Fruit fly (Drosophila melanogaster) whole organism, embryonic: Measurements from ENCODE around the gene CG13385.

Experiments
- CG12071 ChIP-seq: fragments of 200-800 bp; sonication (Bioruptor generic); optimal IDR thresholded peaks from 3 replicates; lab custom pipeline; 2018; ENCODE audit warnings: missing biosample characterization, mild to moderate bottlenecking, missing genetic modification characterization
- CG12744 ChIP-seq: fragments of 200-800 bp; sonication (Bioruptor generic); optimal IDR thresholded peaks from 2 replicates; lab custom pipeline; 2016; ENCODE audit warnings: missing biosample characterization, missing genetic modification characterization
- CG12769 ChIP-seq: fragments of 200-800 bp; sonication (Bioruptor generic); optimal IDR thresholded peaks from 2 replicates; lab custom pipeline; 2019; ENCODE audit warnings: missing biosample characterization, mild to moderate bottlenecking, missing genetic modification characterization, moderate library complexity
- CG1529 ChIP-seq: fragments of 200-800 bp; sonication (Bioruptor generic); optimal IDR thresholded peaks from 3 replicates; lab custom pipeline; 2018; ENCODE audit warnings: missing biosample characterization, missing genetic modification characterization
- CG16815 ChIP-seq: fragments of 200-800 bp; sonication (Bioruptor generic); optimal IDR thresholded peaks from 3 replicates; lab custom pipeline; 2017; ENCODE audit warnings: missing biosample characterization, mild to moderate bottlenecking, missing genetic modification characterization
- CG18619 ChIP-seq: fragments of 200-800 bp; sonication (Bioruptor generic); optimal IDR thresholded peaks from 3 replicates; lab custom pipeline; 2017; ENCODE audit warnings: missing biosample characterization, mild to moderate bottlenecking, missing genetic modification characterization
- CG3163 ChIP-seq: fragments of 200-800 bp; sonication (Bioruptor generic); optimal IDR thresholded peaks from 3 replicates; lab custom pipeline; 2016; ENCODE audit warnings: missing biosample characterization, missing genetic modification characterization
- CG4617 ChIP-seq: fragments of 200-800 bp; sonication (Bioruptor generic); optimal IDR thresholded peaks from 3 replicates; lab custom pipeline; 2016; ENCODE audit warnings: missing biosample characterization, missing genetic modification characterization, borderline replicate concordance
- CG4854 ChIP-seq: fragments of 200-800 bp; sonication (Bioruptor generic); optimal IDR thresholded peaks from 2 replicates; lab custom pipeline; 2016; ENCODE audit warnings: missing biosample characterization, missing genetic modification characterization, inconsistent platforms
- CG5245 ChIP-seq: fragments of 200-800 bp; sonication (Bioruptor generic); optimal IDR thresholded peaks from 3 replicates; lab custom pipeline; 2016; ENCODE audit warnings: missing biosample characterization, missing genetic modification characterization
- CG6254 ChIP-seq: fragments of 200-800 bp; sonication (Bioruptor generic); optimal IDR thresholded peaks from 3 replicates; lab custom pipeline; 2017; ENCODE audit warnings: mild to moderate bottlenecking, missing biosample characterization, missing genetic modification reagents, missing genetic modification characterization
- CG6272 ChIP-seq: fragments of 200-800 bp; sonication (Bioruptor generic); IDR thresholded peaks from 2 replicates; pipeline ENCODE4 v1.3.6; 2022; ENCODE audit warnings: missing biosample characterization, missing genetic modification characterization
- CG6683 ChIP-seq: fragments of 200-800 bp; sonication (Bioruptor generic); optimal IDR thresholded peaks from 2 replicates; lab custom pipeline; 2017; ENCODE audit warnings: missing biosample characterization, mild to moderate bottlenecking, missing genetic modification characterization, missing genetic modification reagents
- CG7928 ChIP-seq: fragments of 200-800 bp; sonication (Bioruptor generic); optimal IDR thresholded peaks from 2 replicates; lab custom pipeline; 2017; ENCODE audit warnings: missing biosample characterization, mild to moderate bottlenecking, missing genetic modification characterization
- CG7963 ChIP-seq: fragments of 200-800 bp; sonication (Bioruptor generic); IDR thresholded peaks from 3 replicates; pipeline ENCODE4 v1.3.6; 2022; ENCODE audit warnings: missing biosample characterization, missing genetic modification characterization; ENCODE audit not compliant: partially characterized antibody
- CG8290 ChIP-seq, 3 experiments: fragments of 200-800 bp; sonication (Bioruptor generic); optimal IDR thresholded peaks; 2 replicates each; lab custom pipeline; 2016 to 2019; ENCODE audit warnings: missing biosample characterization in 3 of 3, missing genetic modification characterization in 3 of 3, mild to moderate bottlenecking in 2 of 3, moderate library complexity in 1 of 3
- CG8478 ChIP-seq: fragments of >200 bp; optimal IDR thresholded peaks from 2 replicates; lab custom pipeline; 2018
- CG9609 ChIP-seq: fragments of 200-800 bp; sonication (Bioruptor generic); optimal IDR thresholded peaks from 3 replicates; lab custom pipeline; 2016; ENCODE audit warnings: missing biosample characterization, missing genetic modification characterization
- CTCF ChIP-seq: fragments of 200-800 bp; sonication (Bioruptor generic); optimal IDR thresholded peaks from 2 replicates; lab custom pipeline; 2017; ENCODE audit warnings: missing biosample characterization, mild to moderate bottlenecking, missing genetic modification characterization, moderate library complexity
- CrebB ChIP-seq: fragments of 200-800 bp; sonication (Bioruptor generic); optimal IDR thresholded peaks from 3 replicates; lab custom pipeline; 2018; ENCODE audit warnings: missing biosample characterization, mild to moderate bottlenecking, missing genetic modification characterization
- E2f2 ChIP-seq: fragments of 200-800 bp; sonication (Bioruptor generic); IDR thresholded peaks from 2 replicates; pipeline ENCODE4 v1.3.6; 2022; ENCODE audit warnings: missing biosample characterization, missing genetic modification characterization
- Ets97D ChIP-seq: fragments of 200-800 bp; sonication (Bioruptor generic); optimal IDR thresholded peaks from 3 replicates; lab custom pipeline; 2016; ENCODE audit warnings: missing biosample characterization, missing genetic modification characterization
- HLH3B ChIP-seq: fragments of 200-800 bp; sonication (Bioruptor generic); IDR thresholded peaks from 2 replicates; pipeline ENCODE4 v1.3.6; 2022; ENCODE audit warnings: missing biosample characterization, missing genetic modification characterization
- Hsf ChIP-seq: fragments of 200-800 bp; sonication (Bioruptor generic); optimal IDR thresholded peaks from 3 replicates; lab custom pipeline; 2016; ENCODE audit warnings: missing biosample characterization, missing genetic modification characterization
- Kr ChIP-seq: fragments of 200-800 bp; sonication (Bioruptor generic); optimal IDR thresholded peaks from 2 replicates; lab custom pipeline; 2017; ENCODE audit warnings: missing biosample characterization, mild to moderate bottlenecking, missing genetic modification characterization
- Lhr ChIP-seq: fragments of 200-800 bp; sonication (Bioruptor generic); optimal IDR thresholded peaks from 3 replicates; lab custom pipeline; 2017; ENCODE audit warnings: mild to moderate bottlenecking, missing biosample characterization, missing genetic modification reagents, missing genetic modification characterization
- NC2β ChIP-seq: fragments of 200-800 bp; sonication (Bioruptor generic); optimal IDR thresholded peaks from 2 replicates; lab custom pipeline; 2016; ENCODE audit warnings: missing biosample characterization, missing genetic modification characterization
- Nf-YB ChIP-seq: fragments of 200-800 bp; sonication (Bioruptor generic); optimal IDR thresholded peaks from 3 replicates; lab custom pipeline; 2019; ENCODE audit warnings: missing biosample characterization, mild to moderate bottlenecking, missing genetic modification characterization, moderate library complexity
- Optix ChIP-seq: fragments of 200-800 bp; sonication (Bioruptor generic); IDR thresholded peaks from 3 replicates; pipeline ENCODE4 v1.3.6; 2022; ENCODE audit warnings: missing biosample characterization, missing genetic modification characterization
- Tbp ChIP-seq: fragments of >200 bp; optimal IDR thresholded peaks from 2 replicates; lab custom pipeline; 2018; ENCODE audit warnings: missing biosample characterization, missing genetic modification characterization
- Xbp1 ChIP-seq: fragments of 200-800 bp; sonication (Bioruptor generic); optimal IDR thresholded peaks from 3 replicates; lab custom pipeline; 2016; ENCODE audit warnings: missing biosample characterization, mild to moderate bottlenecking, missing genetic modification characterization
- cato ChIP-seq: fragments of 200-800 bp; sonication (Bioruptor generic); optimal IDR thresholded peaks from 2 replicates; lab custom pipeline; 2016; ENCODE audit warnings: missing biosample characterization, missing genetic modification characterization, borderline replicate concordance
- chm ChIP-seq: fragments of 200-800 bp; sonication (Bioruptor generic); IDR thresholded peaks from 2 replicates; pipeline ENCODE4 v1.3.6; 2022; ENCODE audit warnings: missing biosample characterization, missing genetic modification characterization
- chn ChIP-seq: fragments of 200-800 bp; sonication (Bioruptor generic); optimal IDR thresholded peaks from 2 replicates; lab custom pipeline; 2016; ENCODE audit warnings: missing biosample characterization, missing genetic modification characterization
- dpn ChIP-seq, 2 experiments: fragments of 200-800 bp; sonication (Bioruptor generic); optimal IDR thresholded peaks; 3 replicates each; lab custom pipeline; 2016; ENCODE audit warnings: missing biosample characterization in 2 of 2, missing genetic modification characterization in 2 of 2
- en ChIP-seq: fragments of 200-800 bp; sonication (Bioruptor generic); optimal IDR thresholded peaks from 2 replicates; lab custom pipeline; 2016; ENCODE audit warnings: missing biosample characterization, missing genetic modification characterization
- fd102C ChIP-seq: fragments of 200-800 bp; sonication (Bioruptor generic); optimal IDR thresholded peaks from 2 replicates; lab custom pipeline; 2018; ENCODE audit warnings: missing biosample characterization, mild to moderate bottlenecking, missing genetic modification characterization, moderate library complexity
- gcm ChIP-seq: fragments of 200-800 bp; sonication (Bioruptor generic); optimal IDR thresholded peaks from 2 replicates; lab custom pipeline; 2019; ENCODE audit warnings: missing biosample characterization, mild to moderate bottlenecking, missing genetic modification characterization, moderate library complexity
- gro ChIP-seq: fragments of 200-800 bp; sonication (Bioruptor generic); optimal IDR thresholded peaks from 2 replicates; lab custom pipeline; 2016; ENCODE audit warnings: missing biosample characterization, missing genetic modification characterization
- insv ChIP-seq, 2 experiments: fragments of 200-800 bp; sonication (Bioruptor generic); optimal IDR thresholded peaks; 3 replicates each; lab custom pipeline; 2016 to 2018; ENCODE audit warnings: missing biosample characterization in 2 of 2, missing genetic modification characterization in 2 of 2
- maf-S ChIP-seq: fragments of 200-800 bp; sonication (Bioruptor generic); optimal IDR thresholded peaks from 2 replicates; lab custom pipeline; 2016; ENCODE audit warnings: missing biosample characterization, missing genetic modification characterization
- mirr ChIP-seq: fragments of 200-800 bp; sonication (Bioruptor generic); optimal IDR thresholded peaks from 3 replicates; lab custom pipeline; 2018; ENCODE audit warnings: missing biosample characterization, mild to moderate bottlenecking, missing genetic modification characterization
- org-1 ChIP-seq: fragments of 200-800 bp; sonication (Bioruptor generic); optimal IDR thresholded peaks from 2 replicates; lab custom pipeline; 2017; ENCODE audit warnings: missing biosample characterization, missing genetic modification characterization
- pita ChIP-seq: fragments of 200-800 bp; sonication (Bioruptor generic); optimal IDR thresholded peaks from 2 replicates; lab custom pipeline; 2017; ENCODE audit warnings: missing biosample characterization, mild to moderate bottlenecking, missing genetic modification characterization
- ranshi ChIP-seq: fragments of 200-800 bp; sonication (Bioruptor generic); IDR thresholded peaks from 2 replicates; pipeline ENCODE4 v1.3.6; 2022; ENCODE audit warnings: missing biosample characterization, missing genetic modification characterization
- rib ChIP-seq: fragments of 200-800 bp; sonication (Bioruptor generic); IDR thresholded peaks from 2 replicates; pipeline ENCODE4 v1.3.6; 2022; ENCODE audit warnings: missing biosample characterization, missing genetic modification characterization
- seq ChIP-seq: fragments of 200-800 bp; sonication (Bioruptor generic); IDR thresholded peaks from 2 replicates; pipeline ENCODE4 v1.3.6; 2022; ENCODE audit warnings: missing biosample characterization, missing genetic modification characterization
- toy ChIP-seq: fragments of 200-800 bp; sonication (Bioruptor generic); IDR thresholded peaks from 2 replicates; pipeline ENCODE4 v1.3.6; 2022; ENCODE audit warnings: missing biosample characterization, missing genetic modification characterization
- twi ChIP-seq: fragments of 200-800 bp; optimal IDR thresholded peaks from 2 replicates; lab custom pipeline; 2019; ENCODE audit warnings: missing biosample characterization, mild to moderate bottlenecking, missing genetic modification characterization, moderate library complexity
- unpg ChIP-seq: fragments of 200-800 bp; sonication (Bioruptor generic); optimal IDR thresholded peaks from 3 replicates; lab custom pipeline; 2018; ENCODE audit warnings: missing biosample characterization, mild to moderate bottlenecking, missing genetic modification characterization, moderate library complexity
- zfh1 ChIP-seq: fragments of 200-800 bp; sonication (Bioruptor generic); IDR thresholded peaks from 3 replicates; pipeline ENCODE4 v1.3.6; 2022; ENCODE audit warnings: missing biosample characterization, missing genetic modification characterization

CG13385 gene

DNA sequence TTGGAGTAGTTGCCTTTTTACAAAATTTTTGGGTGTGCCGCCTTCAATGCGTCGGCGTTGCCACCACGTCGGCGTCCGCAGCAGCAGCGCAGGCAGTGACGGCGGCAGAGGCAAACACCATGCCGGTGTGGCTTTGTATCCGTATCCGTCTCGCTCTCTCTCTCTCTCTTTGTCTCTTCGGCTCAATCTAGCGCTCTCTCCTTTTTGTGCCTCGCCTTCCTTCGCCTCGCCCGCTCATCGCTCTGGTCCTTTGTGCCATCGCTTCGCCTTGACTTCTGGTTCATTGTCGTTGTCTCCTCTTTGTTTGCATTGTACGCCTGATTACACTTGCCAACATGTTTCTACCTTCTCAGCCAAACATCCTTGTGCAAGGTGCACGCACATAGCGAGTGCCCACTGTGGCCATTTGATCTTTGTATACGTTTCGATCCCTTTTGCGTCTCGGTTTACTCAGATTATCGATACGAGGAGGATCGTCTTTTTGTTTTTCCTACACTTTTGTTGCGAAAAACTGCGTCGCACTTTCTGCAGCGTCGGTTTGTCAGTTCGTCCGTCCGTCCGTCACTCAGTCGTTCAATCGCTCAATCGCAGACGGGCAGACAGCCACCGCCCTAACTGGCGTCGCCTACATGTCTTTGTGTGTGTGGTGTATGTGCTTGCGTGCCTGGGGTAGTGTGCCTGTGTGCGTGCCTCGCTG, 20.0 kb downstream of the CG13385 start (continued):
- no peak for TF ChIP-seq Kr (GFP tag; lab: Kevin White, UChicago)
- no peak for TF ChIP-seq CG8478 (lab: Kevin White, UChicago)
- no peak for TF ChIP-seq CG18619
- TF ChIP-seq CG4854 (GFP tag; lab: Kevin White, UChicago), result no peak
- no peak for TF ChIP-seq unpg (GFP tag; lab: Kevin White, UChicago)
- TF ChIP-seq Nf-YB (GFP tag; lab: Kevin White, UChicago), result no peak
- TF ChIP-seq dpn (GFP tag; optimal IDR thresholded peaks at IDR 0.05; lab: Kevin White, UChicago), result peak in 1 of 2 experiments; percentile 1
- peak; percentile 21 for TF ChIP-seq CG6254 (GFP tag; lab: Kevin White, UChicago)
- no peak for TF ChIP-seq ranshi (GFP tag; lab: Robert Waterston, UW)
- TF ChIP-seq CG5245 (GFP tag; lab: Kevin White, UChicago), result peak; percentile 36
- peak; percentile 21 for TF ChIP-seq gcm (GFP tag; lab: Kevin White, UChicago)
- TF ChIP-seq Tbp (GFP tag; lab: Kevin White, UChicago), result no peak
- no peak for TF ChIP-seq CG7928 (GFP tag; lab: Kevin White, UChicago)
- TF ChIP-seq mirr (GFP tag; lab: Kevin White, UChicago), result no peak
- 0 out of 2 replicates have a peak, but pooled peaks have one; percentile 12 for TF ChIP-seq rib (GFP tag; lab: Robert Waterston, UW)
- no peak for TF ChIP-seq seq (GFP tag; lab: Robert Waterston, UW)
- no peak for TF ChIP-seq CG12071 (GFP tag; lab: Kevin White, UChicago)
- no peak for TF ChIP-seq CTCF (GFP tag; lab: Kevin White, UChicago)
- no peak for TF ChIP-seq insv (GFP tag; optimal IDR thresholded peaks at IDR 0.05; lab: Kevin White, UChicago)
- TF ChIP-seq E2f2 (GFP tag; lab: Robert Waterston, UW), result peak; percentile 67
- TF ChIP-seq CG12744, result no peak
- no peak for TF ChIP-seq CG1529 (GFP tag; lab: Kevin White, UChicago)
- peak; percentile 24 for TF ChIP-seq gro (GFP tag; lab: Kevin White, UChicago)
- peak; percentile 35 for TF ChIP-seq CrebB (tag; lab: Kevin White, UChicago)
- peak; percentile 1 for TF ChIP-seq Hsf (GFP tag; lab: Kevin White, UChicago)
- TF ChIP-seq en, result no peak
- peak; percentile 42 for TF ChIP-seq chn (GFP tag; lab: Kevin White, UChicago)
- no peak for TF ChIP-seq NC2β (GFP tag; lab: Kevin White, UChicago)
- TF ChIP-seq CG3163 (GFP tag; lab: Kevin White, UChicago), result no peak
- TF ChIP-seq Ets97D (GFP tag; lab: Kevin White, UChicago), result peak; percentile 4
- TF ChIP-seq CG7963 (GFP tag; lab: Robert Waterston, UW), result no peak
- TF ChIP-seq Xbp1 (GFP tag; lab: Kevin White, UChicago), result peak; percentile 3
- no peak for TF ChIP-seq CG4617 (GFP tag; lab: Kevin White, UChicago)
- peak; percentile 25 for TF ChIP-seq CG9609 (GFP tag; lab: Kevin White, UChicago)
- no peak for TF ChIP-seq CG6683
- no peak for TF ChIP-seq pita
- no peak for TF ChIP-seq fd102C (GFP tag; lab: Kevin White, UChicago)
- TF ChIP-seq maf-S (GFP tag; lab: Kevin White, UChicago), result no peak
- TF ChIP-seq chm (GFP tag; lab: Robert Waterston, UW), result peak; percentile 47
- TF ChIP-seq CG6272 (GFP tag; lab: Robert Waterston, UW), result no peak
- TF ChIP-seq org-1 (GFP tag; lab: Kevin White, UChicago), result no peak
- no peak for TF ChIP-seq toy (GFP tag; lab: Robert Waterston, UW)
- TF ChIP-seq zfh1 (GFP tag; lab: Robert Waterston, UW), result 0 out of 3 replicates have a peak, but pooled peaks have one; percentile 2
- TF ChIP-seq cato (GFP tag; lab: Kevin White, UChicago), result no peak
- TF ChIP-seq Optix (GFP tag; lab: Robert Waterston, UW), result no peak
- no peak for TF ChIP-seq CG8290 (GFP tag; optimal IDR thresholded peaks at IDR 0.05; lab: Kevin White, UChicago)
- TF ChIP-seq CG8290 (tag; optimal IDR thresholded peaks at IDR 0.05; lab: Kevin White, UChicago), result no peak
- TF ChIP-seq HLH3B (GFP tag; lab: Robert Waterston, UW), result 0 out of 2 replicates have a peak, but pooled peaks have one; percentile 4
- TF ChIP-seq CG16815 (GFP tag; lab: Kevin White, UChicago), result no peak
- TF ChIP-seq CG12769 (tag; lab: Kevin White, UChicago), result no peak
- TF ChIP-seq Lhr (GFP tag; lab: Kevin White, UChicago), result no peak
- TF ChIP-seq twi (tag; lab: Kevin White, UChicago), result peak; percentile 7
